Worm (Caenorhabditis elegans): ENCODE results near the gene twk-49.

Gene twk-49

DNA sequence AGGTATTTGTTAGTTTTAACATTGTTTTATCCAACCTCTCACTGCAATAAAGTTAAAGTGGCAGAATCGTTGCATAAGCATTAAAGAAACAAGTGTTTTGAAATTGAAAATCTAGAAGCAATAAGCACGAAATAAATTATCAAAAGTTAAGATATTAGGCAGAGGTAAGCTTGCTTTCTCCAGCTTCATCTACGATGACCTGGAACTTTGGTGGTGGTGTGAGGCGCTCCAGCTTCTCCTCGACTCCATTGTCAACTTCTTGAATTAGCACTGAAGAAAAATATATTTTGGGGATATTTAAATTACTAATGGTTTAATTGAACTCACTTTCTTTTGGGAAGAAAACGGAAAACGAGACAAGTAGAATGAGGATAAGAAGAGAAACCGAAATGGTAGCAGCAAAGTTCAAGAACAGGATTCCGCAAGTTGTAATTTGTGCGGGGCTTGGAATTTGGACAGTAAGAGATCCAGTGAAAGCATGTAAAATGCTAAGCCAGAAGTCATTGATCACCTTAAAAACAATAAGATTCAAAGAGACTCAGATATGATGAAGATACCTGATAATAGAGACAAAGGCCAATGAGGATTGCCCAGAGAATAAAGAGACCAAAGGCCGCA, 5.1 kb downstream of the twk-49 start:
- TF ChIP-seq hmg-4 (GFP tag; optimal IDR thresholded peaks at IDR 0.05) (no peak), F13C5.2 (tag; optimal IDR thresholded peaks at IDR 0.05) (peak; percentile 5), tbx-11 (GFP tag; IDR thresholded peaks at IDR 0.05) (0 out of 2 replicates have a peak, but pooled peaks have one; percentile 5)

DNA sequence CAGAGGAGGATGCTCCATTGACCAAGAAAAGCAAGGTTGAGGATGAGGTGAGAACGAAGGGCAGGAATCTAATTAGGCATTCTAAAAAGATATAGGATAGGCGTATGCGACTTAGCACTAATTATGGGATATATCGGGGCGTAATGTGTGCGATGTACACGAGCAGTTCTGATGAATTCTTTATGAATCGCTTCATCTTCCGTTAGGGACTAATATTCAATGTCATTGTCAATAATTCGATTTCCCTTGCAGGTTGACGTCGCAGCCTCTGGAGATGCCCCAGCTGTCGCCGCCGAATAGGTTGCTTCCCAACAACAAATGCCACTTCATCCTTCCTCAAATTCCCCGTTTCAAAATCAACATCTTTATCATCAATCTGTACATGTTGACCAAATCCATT, 5.8 kb downstream of the twk-49 start:
- TF ChIP-seq hnd-1 (tag; optimal IDR thresholded peaks at IDR 0.05) (no peak), tbx-37 (GFP tag; conservative IDR thresholded peaks at IDR 0.05) (no peak), ama-1 (optimal IDR thresholded peaks at IDR 0.05) (no peak), ceh-36 (tag; optimal IDR thresholded peaks at IDR 0.05) (no peak), scrt-1 (GFP tag; IDR thresholded peaks at IDR 0.05) (no peak), hmg-4 (GFP tag; optimal IDR thresholded peaks at IDR 0.05) (no peak), pes-1 (GFP tag; IDR thresholded peaks at IDR 0.05) (no peak), F13C5.2 (tag; optimal IDR thresholded peaks at IDR 0.05) (no peak), aly-1 (tag; optimal IDR thresholded peaks at IDR 0.05) (no peak), B0310.2 (tag; optimal IDR thresholded peaks at IDR 0.05) (no peak), ets-7 (tag; optimal IDR thresholded peaks at IDR 0.05) (no peak), ceh-13 (GFP tag; optimal IDR thresholded peaks at IDR 0.05) (no peak), sea-1 (GFP tag; conservative IDR thresholded peaks at IDR 0.05) (no peak), flt-1 (GFP tag; IDR thresholded peaks at IDR 0.05) (no peak), tra-4 (tag; optimal IDR thresholded peaks at IDR 0.05) (no peak), tbx-11 (GFP tag; IDR thresholded peaks at IDR 0.05) (no peak), hmbx-1 (tag; optimal IDR thresholded peaks at IDR 0.05) (no peak)

DNA sequence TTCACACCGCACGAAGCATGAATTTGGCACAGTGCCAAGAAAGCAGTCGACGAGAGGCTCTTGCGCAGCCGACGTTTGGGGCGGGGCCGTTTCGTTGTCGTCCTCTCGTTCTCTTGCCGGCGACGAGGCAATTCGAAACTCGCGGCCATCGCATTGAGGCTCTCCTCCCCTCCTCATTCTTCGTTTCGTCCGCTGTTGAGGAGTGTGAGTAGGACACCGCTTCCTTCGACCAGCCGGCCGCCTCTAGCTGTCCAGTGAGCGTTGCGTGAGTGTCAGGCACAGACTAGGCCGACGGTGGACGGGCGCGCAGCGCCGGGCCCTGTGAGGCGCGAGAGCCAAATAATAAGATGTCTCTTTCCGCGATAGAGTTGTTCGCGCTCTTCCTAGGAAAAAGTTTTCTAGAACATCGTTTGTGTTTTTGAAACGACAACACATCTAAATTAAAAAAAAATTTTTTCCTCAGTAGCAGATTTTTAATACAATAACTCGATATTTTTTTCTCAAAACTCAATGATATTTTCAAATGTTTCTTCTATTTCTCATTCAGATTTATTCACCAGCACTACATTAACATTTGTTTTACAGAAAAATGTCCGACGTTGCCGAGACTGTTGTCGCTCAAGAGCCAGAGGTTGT, 7.0 kb downstream of the twk-49 start, which contains the start of the genes T28D9.11 and T28D9.1:
Gene T28D9.11 (minus strand): TSS at position 177 of the 636 bp plus-strand sequence.
Gene T28D9.1 (plus strand): TSS at position 586 of the 636 bp plus-strand sequence.
- TF ChIP-seq tbx-37 (GFP tag; conservative IDR thresholded peaks at IDR 0.05) (peak; percentile 39; the same call in 1 of the 2 replicates), ama-1 (optimal IDR thresholded peaks at IDR 0.05) (no peak), F13C5.2 (tag; optimal IDR thresholded peaks at IDR 0.05) (no peak), hmg-4 (GFP tag; optimal IDR thresholded peaks at IDR 0.05) (peak; percentile 80), aly-1 (tag; optimal IDR thresholded peaks at IDR 0.05) (peak; percentile 24), scrt-1 (GFP tag; IDR thresholded peaks at IDR 0.05) (0 out of 2 replicates have a peak, but pooled peaks have one; percentile 59), hnd-1 (tag; optimal IDR thresholded peaks at IDR 0.05) (no peak), B0310.2 (tag; optimal IDR thresholded peaks at IDR 0.05) (peak; percentile 72), flt-1 (GFP tag; IDR thresholded peaks at IDR 0.05) (peak; percentile 33; the same call in 1 of the 2 replicates), pes-1 (GFP tag; IDR thresholded peaks at IDR 0.05) (peak; percentile 60; the same call in 1 of the 2 replicates)

DNA sequence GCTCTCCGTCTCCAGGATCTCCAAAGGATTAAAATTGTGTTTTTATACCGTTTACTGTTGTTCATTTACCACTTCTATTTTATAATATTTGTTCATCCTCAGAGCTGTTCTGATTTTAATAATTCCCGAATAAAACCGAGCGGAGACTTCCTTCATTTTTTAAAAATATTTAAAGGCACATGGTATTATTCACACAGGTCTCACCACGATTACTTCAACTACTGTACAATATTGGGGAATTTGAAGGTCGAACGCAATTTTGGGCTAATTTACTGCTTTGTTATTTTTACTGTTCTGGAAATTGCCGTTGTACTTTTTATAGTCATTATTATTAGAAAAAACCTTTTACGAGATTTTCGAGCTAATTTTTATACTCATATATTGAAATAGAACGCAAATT, 7.8 kb downstream of the twk-49 start:
- TF ChIP-seq hmg-4 (GFP tag; optimal IDR thresholded peaks at IDR 0.05): no peak
- TF ChIP-seq ama-1 (optimal IDR thresholded peaks at IDR 0.05): no peak
- TF ChIP-seq scrt-1 (GFP tag; IDR thresholded peaks at IDR 0.05): no peak
- TF ChIP-seq flt-1 (GFP tag; IDR thresholded peaks at IDR 0.05): no peak
- TF ChIP-seq tbx-11 (GFP tag; IDR thresholded peaks at IDR 0.05): no peak
- TF ChIP-seq pes-1 (GFP tag; IDR thresholded peaks at IDR 0.05): no peak
- no peak for TF ChIP-seq B0310.2 (tag; optimal IDR thresholded peaks at IDR 0.05)
- TF ChIP-seq tra-4 (tag; optimal IDR thresholded peaks at IDR 0.05): no peak
- TF ChIP-seq aly-1 (tag; optimal IDR thresholded peaks at IDR 0.05): no peak

DNA sequence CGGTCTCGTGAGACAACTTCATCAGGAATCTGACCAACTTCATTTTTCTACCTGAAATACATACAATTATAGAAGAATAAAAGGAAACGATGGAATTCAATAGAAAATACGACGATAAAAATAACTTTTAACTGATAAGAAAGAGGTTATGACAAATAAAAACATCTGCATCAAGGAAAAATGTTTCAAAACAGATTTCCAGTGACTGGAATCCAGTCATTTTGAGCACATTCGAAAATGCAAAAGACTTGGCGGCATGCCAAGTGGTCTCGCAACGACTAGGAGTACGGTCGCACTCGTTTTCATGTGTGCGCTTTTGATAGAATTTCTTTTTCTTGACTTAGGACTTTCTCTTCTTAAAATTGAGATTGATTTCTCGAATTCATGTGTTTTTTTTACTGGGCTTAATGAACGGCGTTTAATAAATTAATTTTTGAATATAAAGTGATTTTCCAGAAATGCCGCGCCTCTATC, 9.2 kb downstream of the twk-49 start, which contains the start of the genes snr-3 and rsp-5:
Gene snr-3 (minus strand): TSS at position 51 of the 474 bp plus-strand sequence.
Gene rsp-5 (plus strand): TSS at position 455 of the 474 bp plus-strand sequence.
- TF ChIP-seq tbx-11 (GFP tag; IDR thresholded peaks at IDR 0.05): no peak

DNA sequence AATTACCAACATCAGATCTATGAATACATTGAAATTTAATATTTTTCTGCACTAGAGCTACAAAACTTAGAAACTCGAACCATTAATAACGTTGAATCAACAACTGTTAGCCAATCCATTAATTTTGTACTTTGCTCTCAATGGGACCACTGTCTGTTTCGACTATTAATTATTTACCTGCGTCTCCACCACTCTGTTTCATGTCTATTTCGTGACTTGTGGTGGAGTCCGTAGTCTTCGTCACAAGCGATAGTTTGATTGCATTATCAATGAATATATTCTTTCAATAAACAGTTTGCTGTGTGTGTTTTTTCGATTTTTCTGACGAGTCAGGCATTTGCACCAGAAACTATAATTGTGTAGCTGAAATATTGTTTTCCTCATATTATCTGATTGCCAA, 12.6 kb downstream of the twk-49 start:
- TF ChIP-seq tbx-11 (GFP tag; IDR thresholded peaks at IDR 0.05) (no peak), tbx-37 (GFP tag; conservative IDR thresholded peaks at IDR 0.05) (no peak), flt-1 (GFP tag; IDR thresholded peaks at IDR 0.05) (no peak), ceh-36 (tag; optimal IDR thresholded peaks at IDR 0.05) (no peak), sea-1 (GFP tag; conservative IDR thresholded peaks at IDR 0.05) (no peak), B0310.2 (tag; optimal IDR thresholded peaks at IDR 0.05) (no peak), hmbx-1 (tag; optimal IDR thresholded peaks at IDR 0.05) (no peak), pes-1 (GFP tag; IDR thresholded peaks at IDR 0.05) (no peak), ets-7 (tag; optimal IDR thresholded peaks at IDR 0.05) (no peak), scrt-1 (GFP tag; IDR thresholded peaks at IDR 0.05) (no peak), aly-1 (tag; optimal IDR thresholded peaks at IDR 0.05) (no peak)

DNA sequence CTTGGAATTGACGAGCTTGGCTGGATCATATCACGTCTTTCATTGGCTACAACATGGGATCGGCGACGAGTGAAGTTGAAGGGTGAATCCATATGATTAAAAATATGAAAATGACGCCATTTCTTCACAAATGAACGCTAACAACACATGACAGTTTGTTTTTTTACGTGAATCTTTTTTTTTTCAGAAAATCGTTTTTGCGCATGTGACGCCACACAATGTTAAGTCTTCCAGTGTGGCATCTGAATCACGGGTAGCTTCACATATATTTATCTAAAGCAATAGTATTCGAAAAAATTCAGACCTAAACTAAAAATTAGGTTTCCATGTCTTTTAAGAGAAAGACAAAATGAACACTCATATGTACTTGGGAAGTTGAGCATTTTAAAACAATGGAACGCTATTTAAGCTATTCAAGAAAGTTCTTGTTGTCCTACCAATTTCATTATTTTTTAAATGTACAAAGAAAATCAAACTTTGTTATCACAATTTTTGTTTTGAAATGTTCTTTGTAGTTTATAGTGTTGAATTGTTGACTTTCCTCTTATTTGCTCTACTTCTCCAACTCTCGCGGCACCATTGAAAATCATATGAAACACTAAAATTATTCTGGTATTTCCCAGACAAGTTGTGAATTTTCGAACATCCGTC, 14.0 kb downstream of the twk-49 start, which contains the start of the genes lido-16 and plpp-1.2:
Gene lido-16 (minus strand): TSS at position 101 of the 651 bp plus-strand sequence.
Gene plpp-1.2 (plus strand): TSS at position 601 of the 651 bp plus-strand sequence.
- no peak for TF ChIP-seq tbx-11 (GFP tag; IDR thresholded peaks at IDR 0.05)
- TF ChIP-seq tbx-37 (GFP tag; conservative IDR thresholded peaks at IDR 0.05): no peak
- TF ChIP-seq hnd-1 (tag; optimal IDR thresholded peaks at IDR 0.05): no peak
- TF ChIP-seq scrt-1 (GFP tag; IDR thresholded peaks at IDR 0.05): no peak
- no peak for TF ChIP-seq ets-7 (tag; optimal IDR thresholded peaks at IDR 0.05)
- TF ChIP-seq ama-1 (optimal IDR thresholded peaks at IDR 0.05): no peak
- TF ChIP-seq hmbx-1 (tag; optimal IDR thresholded peaks at IDR 0.05): no peak
- TF ChIP-seq ceh-36 (tag; optimal IDR thresholded peaks at IDR 0.05): no peak
- no peak for TF ChIP-seq pes-1 (GFP tag; IDR thresholded peaks at IDR 0.05)
- no peak for TF ChIP-seq hmg-4 (GFP tag; optimal IDR thresholded peaks at IDR 0.05)
- TF ChIP-seq F13C5.2 (tag; optimal IDR thresholded peaks at IDR 0.05): no peak
- TF ChIP-seq B0310.2 (tag; optimal IDR thresholded peaks at IDR 0.05): no peak
- no peak for TF ChIP-seq flt-1 (GFP tag; IDR thresholded peaks at IDR 0.05)
- no peak for TF ChIP-seq tra-4 (tag; optimal IDR thresholded peaks at IDR 0.05)
- TF ChIP-seq ceh-13 (GFP tag; optimal IDR thresholded peaks at IDR 0.05): no peak
- TF ChIP-seq aly-1 (tag; optimal IDR thresholded peaks at IDR 0.05): no peak
- TF ChIP-seq sea-1 (GFP tag; conservative IDR thresholded peaks at IDR 0.05): no peak
